Fruit fly (Drosophila melanogaster) whole organism, adult: Measurements from ENCODE around the gene CG15130.
"Not testable (repeated sequence)": the region's sequence is repeated elsewhere in the genome, so short reads cannot be mapped to it uniquely, and the experiment has no call there.

Experiments
- CG11617 ChIP-seq: fragments of 200-800 bp; sonication (Bioruptor generic); optimal IDR thresholded peaks from 2 replicates; lab custom pipeline; 2017; ENCODE audit warnings: mild to moderate bottlenecking, missing biosample characterization, missing genetic modification reagents, missing genetic modification characterization
- CG12768 ChIP-seq: fragments of 200-800 bp; sonication (Bioruptor generic); optimal IDR thresholded peaks from 2 replicates; lab custom pipeline; 2017; ENCODE audit warnings: missing biosample characterization, missing genetic modification characterization, mild to moderate bottlenecking, moderate library complexity, missing genetic modification reagents
- CG14711 ChIP-seq: fragments of 200-800 bp; sonication (Bioruptor generic); optimal IDR thresholded peaks from 2 replicates; lab custom pipeline; 2018; ENCODE audit warnings: missing biosample characterization, mild to moderate bottlenecking, missing genetic modification characterization, moderate library complexity
- CG1620 ChIP-seq: fragments of 200-800 bp; sonication (Bioruptor generic); optimal IDR thresholded peaks from 2 replicates; lab custom pipeline; 2016; ENCODE audit warnings: missing biosample characterization, missing genetic modification characterization
- CG33017 ChIP-seq: fragments of 200-800 bp; sonication (Bioruptor generic); optimal IDR thresholded peaks from 2 replicates; lab custom pipeline; 2018; ENCODE audit warnings: missing biosample characterization, mild to moderate bottlenecking, missing genetic modification characterization, moderate library complexity
- CG5204 ChIP-seq: fragments of 200-800 bp; sonication (Bioruptor generic); optimal IDR thresholded peaks from 2 replicates; lab custom pipeline; 2016; ENCODE audit warnings: missing biosample characterization, missing genetic modification characterization
- CG7045 ChIP-seq: fragments of 200-800 bp; sonication (Bioruptor generic); optimal IDR thresholded peaks from 2 replicates; lab custom pipeline; 2017; ENCODE audit warnings: missing biosample characterization, mild to moderate bottlenecking, missing genetic modification characterization
- CG7101 ChIP-seq: fragments of 200-800 bp; sonication (Bioruptor generic); optimal IDR thresholded peaks from 2 replicates; lab custom pipeline; 2018; ENCODE audit warnings: missing biosample characterization, mild to moderate bottlenecking, missing genetic modification characterization, moderate library complexity
- Clk ChIP-seq: fragments of 200-800 bp; sonication (Bioruptor generic); optimal IDR thresholded peaks from 2 replicates; lab custom pipeline; 2017; ENCODE audit warnings: missing biosample characterization, missing genetic modification characterization
- Crg-1 ChIP-seq: fragments of 200-800 bp; sonication (Bioruptor generic); optimal IDR thresholded peaks from 2 replicates; lab custom pipeline; 2016; ENCODE audit warnings: missing biosample characterization, missing genetic modification characterization
- Hr96 ChIP-seq: fragments of 200-800 bp; sonication (Bioruptor generic); optimal IDR thresholded peaks from 2 replicates; lab custom pipeline; 2016; ENCODE audit warnings: missing biosample characterization, missing genetic modification characterization
- Mnt ChIP-seq: fragments of 200-800 bp; sonication (Bioruptor generic); optimal IDR thresholded peaks from 2 replicates; lab custom pipeline; 2016; ENCODE audit warnings: missing biosample characterization, mild to moderate bottlenecking, missing genetic modification characterization
- bab1 ChIP-seq: fragments of 200-800 bp; sonication (Bioruptor generic); optimal IDR thresholded peaks from 3 replicates; lab custom pipeline; 2019; ENCODE audit warnings: missing biosample characterization, mild to moderate bottlenecking, missing genetic modification characterization, moderate library complexity
- cic ChIP-seq: fragments of 200-800 bp; sonication (Bioruptor generic); optimal IDR thresholded peaks from 2 replicates; lab custom pipeline; 2017; ENCODE audit warnings: missing biosample characterization, mild to moderate bottlenecking, missing genetic modification characterization, moderate library complexity
- cnc ChIP-seq, 2 experiments: fragments of >200 bp; optimal IDR thresholded peaks; 2 replicates each; lab custom pipeline; 2017
- kay ChIP-seq: fragments of 200-800 bp; sonication (Bioruptor generic); peaks from one replicate; lab custom pipeline; 2016; ENCODE audit warnings: missing biosample characterization, missing genetic modification characterization, borderline replicate concordance
- ovo ChIP-seq: fragments of 200-800 bp; sonication (Bioruptor generic); optimal IDR thresholded peaks from 2 replicates; lab custom pipeline; 2016; ENCODE audit warnings: missing biosample characterization, missing genetic modification characterization
- pad ChIP-seq: fragments of 200-800 bp; sonication (Bioruptor generic); optimal IDR thresholded peaks from 3 replicates; lab custom pipeline; 2017; ENCODE audit warnings: missing biosample characterization, missing genetic modification characterization, mild to moderate bottlenecking, moderate library complexity, missing genetic modification reagents
- tj ChIP-seq: fragments of 200-800 bp; sonication (Bioruptor generic); optimal IDR thresholded peaks from 3 replicates; lab custom pipeline; 2017; ENCODE audit warnings: missing biosample characterization, mild to moderate bottlenecking, missing genetic modification characterization, moderate library complexity
- toe ChIP-seq: fragments of 200-800 bp; sonication (Bioruptor generic); optimal IDR thresholded peaks from 2 replicates; lab custom pipeline; 2016; ENCODE audit warnings: missing biosample characterization, missing genetic modification characterization

CG15130 gene

DNA sequence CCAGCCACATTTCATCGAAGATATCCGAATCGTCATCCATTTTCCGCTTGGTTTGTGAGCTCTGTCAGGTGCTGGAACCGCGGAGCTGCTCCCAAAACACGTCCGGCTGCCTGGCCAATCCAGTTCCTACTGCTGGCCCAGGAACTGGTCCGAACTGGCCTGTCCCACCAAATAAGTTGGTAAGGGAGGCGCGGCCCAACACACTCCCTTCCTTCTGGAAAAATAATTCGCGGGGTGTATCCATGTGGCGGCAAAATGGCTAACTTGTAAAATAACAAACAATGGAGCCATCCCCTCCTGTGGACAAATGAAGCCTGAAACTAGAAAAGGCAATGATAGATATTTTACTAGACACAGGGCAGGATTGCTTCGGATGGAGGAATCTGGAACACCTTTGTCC, at the start of gene CG15130:
Gene CG15130, minus strand, starts transcription at position 101 of the 400 bp plus-strand sequence.
- TF ChIP-seq CG33017 (tag; lab: Kevin White, UChicago) = no peak
- TF ChIP-seq CG11617 (GFP tag; lab: Kevin White, UChicago) = no peak
- TF ChIP-seq Hr96 (GFP tag; lab: Kevin White, UChicago) = no peak
- TF ChIP-seq Clk (GFP tag; lab: Kevin White, UChicago) = no peak
- TF ChIP-seq bab1 (GFP tag; lab: Kevin White, UChicago) = no peak
- TF ChIP-seq CG5204 = no peak
- no peak for TF ChIP-seq cic
- no peak for TF ChIP-seq cnc (optimal IDR thresholded peaks at IDR 0.05; lab: Kevin White, UChicago)
- no peak for TF ChIP-seq CG14711 (tag; lab: Kevin White, UChicago)
- no peak for TF ChIP-seq CG12768 (GFP tag; lab: Kevin White, UChicago)
- no peak for TF ChIP-seq kay (GFP tag; lab: Kevin White, UChicago)
- TF ChIP-seq CG7045 (GFP tag; lab: Kevin White, UChicago) = no peak
- TF ChIP-seq tj (GFP tag; lab: Kevin White, UChicago) = no peak
- no peak for TF ChIP-seq Mnt (GFP tag; lab: Kevin White, UChicago)
- no peak for TF ChIP-seq toe
- no peak for TF ChIP-seq pad (GFP tag; lab: Kevin White, UChicago)
- TF ChIP-seq CG7101 = no peak

DNA sequence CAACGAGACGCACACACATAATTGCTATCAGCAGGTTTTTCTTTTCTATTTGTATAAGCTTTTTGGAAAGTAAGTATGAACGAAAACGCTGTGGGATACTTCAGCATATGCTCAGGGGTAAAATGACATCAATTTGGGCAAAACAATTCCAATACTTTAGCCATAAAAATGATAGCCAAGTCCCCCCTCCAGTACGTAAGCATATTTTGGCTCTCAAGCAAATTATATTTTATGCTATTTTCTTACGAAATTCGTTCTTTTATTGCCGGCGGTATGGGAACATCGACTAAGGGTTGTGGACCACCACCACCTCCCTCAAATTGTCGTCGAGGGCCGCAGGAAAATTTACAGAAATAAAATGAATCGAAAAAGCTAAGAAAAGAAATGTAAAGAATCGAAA, 48.8 kb upstream of the CG15130 start, which contains the start of gene CG43233:
Gene CG43233, minus strand, starts transcription at position 101 of the 400 bp plus-strand sequence.
- TF ChIP-seq tj (GFP tag; lab: Kevin White, UChicago) (no peak), Hr96 (GFP tag; lab: Kevin White, UChicago) (no peak), CG1620 (GFP tag; lab: Kevin White, UChicago) (no peak), CG33017 (tag; lab: Kevin White, UChicago) (no peak), Mnt (GFP tag; lab: Kevin White, UChicago) (no peak), ovo (GFP tag; lab: Kevin White, UChicago) (no peak), CG12768 (GFP tag; lab: Kevin White, UChicago) (no peak), Crg-1 (GFP tag; lab: Kevin White, UChicago) (no peak), CG7101 (no peak), CG5204 (no peak), CG11617 (GFP tag; lab: Kevin White, UChicago) (no peak), cic (no peak), bab1 (GFP tag; lab: Kevin White, UChicago) (no peak), kay (GFP tag; lab: Kevin White, UChicago) (no peak), CG14711 (tag; lab: Kevin White, UChicago) (no peak), toe (no peak), Clk (GFP tag; lab: Kevin White, UChicago) (no peak)

- TF ChIP-seq CG7045 (GFP tag; lab: Kevin White, UChicago) (no peak), cnc (optimal IDR thresholded peaks at IDR 0.05; lab: Kevin White, UChicago) (no peak), CG33017 (tag; lab: Kevin White, UChicago) (no peak), CG12768 (GFP tag; lab: Kevin White, UChicago) (no peak), Mnt (GFP tag; lab: Kevin White, UChicago) (no peak), CG11617 (GFP tag; lab: Kevin White, UChicago) (no peak), CG5204 (no peak), Crg-1 (GFP tag; lab: Kevin White, UChicago) (no peak), toe (no peak), Clk (GFP tag; lab: Kevin White, UChicago) (no peak), Hr96 (GFP tag; lab: Kevin White, UChicago) (no peak), CG14711 (tag; lab: Kevin White, UChicago) (no peak), kay (GFP tag; lab: Kevin White, UChicago) (no peak), CG7101 (no peak), CG1620 (GFP tag; lab: Kevin White, UChicago) (no peak), cic (no peak), bab1 (GFP tag; lab: Kevin White, UChicago) (no peak), ovo (GFP tag; lab: Kevin White, UChicago) (no peak), pad (GFP tag; lab: Kevin White, UChicago) (no peak)
Measured at dm6 chr2L:20464385-20464784, 39.9 kb upstream of the CG15130 start.

DNA sequence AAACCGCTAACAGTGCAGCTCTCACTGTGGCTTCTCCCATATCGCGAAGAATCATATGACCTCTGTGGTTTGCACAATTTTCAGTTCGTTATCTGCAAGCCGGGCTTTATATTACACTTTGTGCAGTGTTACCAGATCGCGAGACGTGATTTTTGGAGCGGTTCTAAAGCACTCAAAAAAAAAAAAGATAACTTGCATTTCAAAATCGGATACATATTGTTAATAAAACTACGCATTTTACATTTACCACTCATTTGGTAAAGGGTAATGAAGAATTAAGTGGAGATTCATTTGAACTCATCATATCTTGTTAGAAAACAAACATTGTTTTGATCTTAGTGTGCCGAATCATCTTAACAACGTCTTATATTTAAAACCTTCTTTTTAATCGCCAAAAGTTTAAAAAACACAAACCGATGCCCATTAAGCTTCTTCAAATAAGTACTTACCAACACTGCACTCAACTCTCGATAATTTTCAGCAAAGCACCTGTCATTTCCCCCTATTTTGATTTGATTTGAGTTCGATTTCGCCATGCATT, 38.9 kb upstream of the CG15130 start, which contains the start of gene CG2493:
Gene CG2493, minus strand, starts transcription at position 129 of the 541 bp plus-strand sequence.
- TF ChIP-seq bab1 (GFP tag; lab: Kevin White, UChicago) = no peak
- peak; percentile 29 for TF ChIP-seq pad (GFP tag; lab: Kevin White, UChicago)
- TF ChIP-seq CG33017 (tag; lab: Kevin White, UChicago) = no peak
- no peak for TF ChIP-seq CG11617 (GFP tag; lab: Kevin White, UChicago)
- TF ChIP-seq ovo (GFP tag; lab: Kevin White, UChicago) = no peak
- TF ChIP-seq Crg-1 (GFP tag; lab: Kevin White, UChicago) = no peak
- no peak for TF ChIP-seq Mnt (GFP tag; lab: Kevin White, UChicago)
- TF ChIP-seq cnc (optimal IDR thresholded peaks at IDR 0.05; lab: Kevin White, UChicago) = no peak
- TF ChIP-seq Hr96 (GFP tag; lab: Kevin White, UChicago) = peak; percentile 15
- TF ChIP-seq CG14711 (tag; lab: Kevin White, UChicago) = peak; percentile 52
- no peak for TF ChIP-seq CG7045 (GFP tag; lab: Kevin White, UChicago)
- no peak for TF ChIP-seq CG5204
- no peak for TF ChIP-seq CG1620 (GFP tag; lab: Kevin White, UChicago)
- TF ChIP-seq CG7101 = no peak
- TF ChIP-seq toe = peak; percentile 21
- TF ChIP-seq CG12768 (GFP tag; lab: Kevin White, UChicago) = peak; percentile 20
- TF ChIP-seq tj (GFP tag; lab: Kevin White, UChicago) = peak; percentile 57
- TF ChIP-seq Clk (GFP tag; lab: Kevin White, UChicago) = no peak
- TF ChIP-seq kay (GFP tag; lab: Kevin White, UChicago) = no peak
- TF ChIP-seq cic = no peak

DNA sequence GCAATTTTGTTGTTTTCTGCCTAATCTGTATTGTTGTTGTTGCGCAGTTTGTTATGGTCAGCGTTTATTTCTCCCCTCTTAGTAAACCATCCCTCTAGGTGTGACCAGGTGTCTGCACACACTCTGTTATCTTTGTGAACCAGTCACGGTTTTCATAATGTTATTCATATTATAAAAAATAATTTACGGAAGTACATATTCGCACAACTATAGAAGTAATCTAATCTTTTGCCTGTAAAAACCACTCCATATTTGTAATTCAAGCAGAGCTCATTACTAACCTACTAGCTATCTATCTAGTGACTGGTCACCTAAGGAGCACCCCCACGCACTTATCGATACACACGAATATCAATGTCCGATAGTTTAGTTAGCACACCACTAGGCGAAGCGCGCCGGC, 34.5 kb upstream of the CG15130 start, which contains the start of the genes CG18858 and Cdc23:
Gene CG18858, minus strand, starts transcription at position 101 of the 400 bp plus-strand sequence.
Gene Cdc23, plus strand, starts transcription at position 368 of the 400 bp plus-strand sequence.
- not testable (repeated sequence) for TF ChIP-seq Crg-1, kay, pad (GFP tag; lab: Kevin White, UChicago)
